Fruit fly (Drosophila melanogaster) whole organism, embryonic: ENCODE measurements around the gene wap.
A peak's percentile ranks its signal among the peaks of the same experiment; 100 is the strongest.

Experiments used
- Atf3 ChIP-seq: fragments of 200-800 bp; sonication (Bioruptor generic); optimal IDR thresholded peaks from 3 replicates; lab custom pipeline; 2016; ENCODE audit warnings: missing biosample characterization, missing genetic modification characterization
- CG10431 ChIP-seq: fragments of 200-800 bp; sonication (Bioruptor generic); optimal IDR thresholded peaks from 3 replicates; lab custom pipeline; 2018; ENCODE audit warnings: missing biosample characterization, mild to moderate bottlenecking, missing genetic modification characterization
- CG10462 ChIP-seq: fragments of 200-800 bp; sonication (Bioruptor generic); optimal IDR thresholded peaks from 2 replicates; lab custom pipeline; 2016; ENCODE audit warnings: missing biosample characterization, missing genetic modification characterization
- CG11247 ChIP-seq: fragments of 200-800 bp; sonication (Bioruptor generic); IDR thresholded peaks from 2 replicates; pipeline ENCODE4 v1.3.6; 2022; ENCODE audit warnings: missing biosample characterization, missing genetic modification characterization
- CG13296 ChIP-seq: fragments of 200-800 bp; sonication (Bioruptor generic); optimal IDR thresholded peaks from 3 replicates; lab custom pipeline; 2018; ENCODE audit warnings: missing biosample characterization, mild to moderate bottlenecking, missing genetic modification characterization
- CG13775 ChIP-seq: fragments of 200-800 bp; sonication (Bioruptor generic); optimal IDR thresholded peaks from 3 replicates; lab custom pipeline; 2017; ENCODE audit warnings: missing biosample characterization, mild to moderate bottlenecking, missing genetic modification characterization
- CG14965 ChIP-seq: fragments of 200-800 bp; sonication (Bioruptor generic); optimal IDR thresholded peaks from 2 replicates; lab custom pipeline; 2016; ENCODE audit warnings: missing biosample characterization, missing genetic modification characterization, borderline replicate concordance
- CG17568 ChIP-seq: fragments of 200-800 bp; sonication (Bioruptor generic); optimal IDR thresholded peaks from 2 replicates; lab custom pipeline; 2018; ENCODE audit warnings: missing biosample characterization, mild to moderate bottlenecking, missing genetic modification characterization, moderate library complexity
- CG17912 ChIP-seq: fragments of 200-800 bp; sonication (Bioruptor generic); optimal IDR thresholded peaks from 2 replicates; lab custom pipeline; 2018; ENCODE audit warnings: missing biosample characterization, mild to moderate bottlenecking, missing genetic modification characterization
- CG1792 ChIP-seq: fragments of 200-800 bp; sonication (Bioruptor generic); optimal IDR thresholded peaks from 2 replicates; lab custom pipeline; 2016; ENCODE audit warnings: missing biosample characterization, missing genetic modification characterization
- CG2116 ChIP-seq: fragments of 200-800 bp; sonication (Bioruptor generic); optimal IDR thresholded peaks from 3 replicates; lab custom pipeline; 2018; ENCODE audit warnings: missing biosample characterization, mild to moderate bottlenecking, missing genetic modification characterization
- CG2875 ChIP-seq: fragments of 200-800 bp; sonication (Bioruptor generic); optimal IDR thresholded peaks from 2 replicates; lab custom pipeline; 2017; ENCODE audit warnings: missing biosample characterization, mild to moderate bottlenecking, missing genetic modification characterization, missing genetic modification reagents
- CG30020 ChIP-seq: fragments of 200-800 bp; optimal IDR thresholded peaks from 2 replicates; lab custom pipeline; 2019; ENCODE audit warnings: missing biosample characterization, mild to moderate bottlenecking, missing genetic modification characterization, moderate library complexity
- CG31224 ChIP-seq: fragments of 200-800 bp; sonication (Bioruptor generic); IDR thresholded peaks from 2 replicates; pipeline ENCODE4 v1.3.6; 2022; ENCODE audit warnings: missing biosample characterization, missing genetic modification characterization
- CG6689 ChIP-seq: fragments of 200-800 bp; sonication (Bioruptor generic); IDR thresholded peaks from 2 replicates; pipeline ENCODE4 v1.3.6; 2022; ENCODE audit warnings: missing biosample characterization, missing genetic modification characterization
- CG7928 ChIP-seq: fragments of 200-800 bp; sonication (Bioruptor generic); optimal IDR thresholded peaks from 2 replicates; lab custom pipeline; 2017; ENCODE audit warnings: missing biosample characterization, mild to moderate bottlenecking, missing genetic modification characterization
- CG9932 ChIP-seq: fragments of 200-800 bp; sonication (Bioruptor generic); IDR thresholded peaks from 2 replicates; pipeline ENCODE4 v1.3.6; 2022; ENCODE audit warnings: missing biosample characterization, missing genetic modification characterization
- CoRest ChIP-seq: fragments of 200-800 bp; sonication (Bioruptor generic); optimal IDR thresholded peaks from 3 replicates; lab custom pipeline; 2018; ENCODE audit warnings: missing biosample characterization, mild to moderate bottlenecking, missing genetic modification characterization, moderate library complexity
- Dp ChIP-seq: fragments of 200-800 bp; sonication (Bioruptor generic); optimal IDR thresholded peaks from 2 replicates; lab custom pipeline; 2018; ENCODE audit warnings: missing biosample characterization, mild to moderate bottlenecking, missing genetic modification characterization, moderate library complexity
- Fer3 ChIP-seq: fragments of 200-800 bp; sonication (Bioruptor generic); optimal IDR thresholded peaks from 2 replicates; lab custom pipeline; 2018; ENCODE audit warnings: missing biosample characterization, mild to moderate bottlenecking, missing genetic modification characterization, moderate library complexity
- Hey ChIP-seq: fragments of 200-800 bp; sonication (Bioruptor generic); optimal IDR thresholded peaks from 3 replicates; lab custom pipeline; 2018; ENCODE audit warnings: missing biosample characterization, mild to moderate bottlenecking, missing genetic modification characterization
- NC2α ChIP-seq: fragments of 200-800 bp; sonication (Bioruptor generic); optimal IDR thresholded peaks from 2 replicates; lab custom pipeline; 2016; ENCODE audit warnings: missing biosample characterization, missing genetic modification characterization
- Oli ChIP-seq: fragments of 200-800 bp; sonication (Bioruptor generic); optimal IDR thresholded peaks from 2 replicates; lab custom pipeline; 2018; ENCODE audit warnings: missing biosample characterization, mild to moderate bottlenecking, missing genetic modification characterization, moderate library complexity
- Rx ChIP-seq: fragments of 200-800 bp; sonication (Bioruptor generic); IDR thresholded peaks from 2 replicates; pipeline ENCODE4 v1.3.6; 2022; ENCODE audit warnings: missing biosample characterization, missing genetic modification characterization
- Scr ChIP-seq: fragments of 200-800 bp; sonication (Bioruptor generic); IDR thresholded peaks from 2 replicates; pipeline ENCODE4 v1.3.6; 2022; ENCODE audit warnings: missing biosample characterization, missing genetic modification characterization; ENCODE audit not compliant: partially characterized antibody
- Side ChIP-seq: fragments of 200-800 bp; sonication (Bioruptor generic); optimal IDR thresholded peaks from 2 replicates; lab custom pipeline; 2016; ENCODE audit warnings: missing biosample characterization, missing genetic modification characterization
- Sry-δ ChIP-seq: fragments of 200-800 bp; sonication (Bioruptor generic); optimal IDR thresholded peaks from 2 replicates; lab custom pipeline; 2016; ENCODE audit warnings: missing biosample characterization, missing genetic modification characterization
- Vsx1 ChIP-seq: fragments of 200-800 bp; sonication (Bioruptor generic); optimal IDR thresholded peaks from 2 replicates; lab custom pipeline; 2017; ENCODE audit warnings: missing biosample characterization, mild to moderate bottlenecking, missing genetic modification characterization, missing genetic modification reagents
- amos ChIP-seq: fragments of 200-800 bp; sonication (Bioruptor generic); IDR thresholded peaks from 2 replicates; pipeline ENCODE4 v1.3.6; 2022; ENCODE audit warnings: missing biosample characterization, missing genetic modification characterization; ENCODE audit not compliant: partially characterized antibody
- ase ChIP-seq: fragments of 200-800 bp; sonication (Bioruptor generic); IDR thresholded peaks from 3 replicates; pipeline ENCODE4 v1.3.6; 2022; ENCODE audit warnings: missing biosample characterization, missing genetic modification characterization
- bbx ChIP-seq: fragments of 200-800 bp; sonication (Bioruptor generic); IDR thresholded peaks from 2 replicates; pipeline ENCODE4 v1.3.6; 2022; ENCODE audit warnings: missing biosample characterization, missing genetic modification characterization; ENCODE audit not compliant: partially characterized antibody
- fd102C ChIP-seq: fragments of 200-800 bp; sonication (Bioruptor generic); optimal IDR thresholded peaks from 2 replicates; lab custom pipeline; 2018; ENCODE audit warnings: missing biosample characterization, mild to moderate bottlenecking, missing genetic modification characterization, moderate library complexity
- gce ChIP-seq: fragments of 200-800 bp; sonication (Bioruptor generic); IDR thresholded peaks from 3 replicates; pipeline ENCODE4 v1.3.6; 2022; ENCODE audit warnings: missing biosample characterization, missing genetic modification characterization
- gfzf ChIP-seq: fragments of 200-800 bp; sonication (Bioruptor generic); optimal IDR thresholded peaks from 2 replicates; lab custom pipeline; 2016; ENCODE audit warnings: missing biosample characterization, mild to moderate bottlenecking, missing genetic modification characterization, moderate library complexity
- gsb-n ChIP-seq: fragments of 200-800 bp; sonication (Bioruptor generic); optimal IDR thresholded peaks from 3 replicates; lab custom pipeline; 2018; ENCODE audit warnings: missing biosample characterization, mild to moderate bottlenecking, missing genetic modification characterization
- inv ChIP-seq: fragments of 200-800 bp; sonication (Bioruptor generic); IDR thresholded peaks from 2 replicates; pipeline ENCODE4 v1.3.6; 2022; ENCODE audit warnings: missing biosample characterization, missing genetic modification characterization; ENCODE audit not compliant: partially characterized antibody
- jing ChIP-seq: fragments of 200-800 bp; sonication (Bioruptor generic); optimal IDR thresholded peaks from 2 replicates; lab custom pipeline; 2018; ENCODE audit warnings: missing biosample characterization, mild to moderate bottlenecking, missing genetic modification characterization
- kni ChIP-seq: fragments of 200-800 bp; sonication (Bioruptor generic); optimal IDR thresholded peaks from 3 replicates; lab custom pipeline; 2017; ENCODE audit warnings: mild to moderate bottlenecking, missing biosample characterization, missing genetic modification reagents, missing genetic modification characterization
- knrl ChIP-seq: fragments of 200-800 bp; sonication (Bioruptor generic); IDR thresholded peaks from 3 replicates; pipeline ENCODE4 v1.3.6; 2022; ENCODE audit warnings: missing biosample characterization, missing genetic modification characterization; ENCODE audit not compliant: partially characterized antibody
- lola ChIP-seq, 3 experiments: fragments of >200 bp in 2 of 3; fragments of 200-800 bp in 1 of 3; sonication (Bioruptor generic) in 1 of 3; optimal IDR thresholded peaks; 2 replicates each; lab custom pipeline; 2017 to 2019; ENCODE audit warnings: missing biosample characterization in 3 of 3, missing genetic modification characterization in 3 of 3, mild to moderate bottlenecking in 1 of 3, moderate library complexity in 1 of 3
- phol ChIP-seq: fragments of 200-800 bp; sonication (Bioruptor generic); optimal IDR thresholded peaks from 3 replicates; lab custom pipeline; 2018; ENCODE audit warnings: missing biosample characterization, mild to moderate bottlenecking, missing genetic modification characterization, moderate library complexity
- pzg ChIP-seq: fragments of 200-800 bp; sonication (Bioruptor generic); optimal IDR thresholded peaks from 3 replicates; lab custom pipeline; 2018; ENCODE audit warnings: missing biosample characterization, mild to moderate bottlenecking, missing genetic modification characterization, moderate library complexity
- repo ChIP-seq: fragments of 200-800 bp; sonication (Bioruptor generic); optimal IDR thresholded peaks from 2 replicates; lab custom pipeline; 2016; ENCODE audit warnings: missing biosample characterization, missing genetic modification characterization
- sd ChIP-seq: fragments of 200-800 bp; sonication (Bioruptor generic); optimal IDR thresholded peaks from 3 replicates; lab custom pipeline; 2018; ENCODE audit warnings: missing biosample characterization, mild to moderate bottlenecking, missing genetic modification characterization, moderate library complexity
- slou ChIP-seq: fragments of 200-800 bp; sonication (Bioruptor generic); optimal IDR thresholded peaks from 3 replicates; lab custom pipeline; 2016; ENCODE audit warnings: missing biosample characterization, missing genetic modification characterization
- tx ChIP-seq: fragments of 200-800 bp; sonication (Bioruptor generic); optimal IDR thresholded peaks from 2 replicates; lab custom pipeline; 2016; ENCODE audit warnings: missing biosample characterization, missing genetic modification characterization
- unc-4 ChIP-seq: fragments of 200-800 bp; sonication (Bioruptor generic); IDR thresholded peaks from 2 replicates; pipeline ENCODE4 v1.3.6; 2022; ENCODE audit warnings: missing biosample characterization, missing genetic modification characterization; ENCODE audit not compliant: partially characterized antibody
- vfl ChIP-seq: fragments of 200-800 bp; sonication (Bioruptor generic); optimal IDR thresholded peaks from 2 replicates; lab custom pipeline; 2016; ENCODE audit warnings: missing biosample characterization, missing genetic modification characterization

wap gene

DNA sequence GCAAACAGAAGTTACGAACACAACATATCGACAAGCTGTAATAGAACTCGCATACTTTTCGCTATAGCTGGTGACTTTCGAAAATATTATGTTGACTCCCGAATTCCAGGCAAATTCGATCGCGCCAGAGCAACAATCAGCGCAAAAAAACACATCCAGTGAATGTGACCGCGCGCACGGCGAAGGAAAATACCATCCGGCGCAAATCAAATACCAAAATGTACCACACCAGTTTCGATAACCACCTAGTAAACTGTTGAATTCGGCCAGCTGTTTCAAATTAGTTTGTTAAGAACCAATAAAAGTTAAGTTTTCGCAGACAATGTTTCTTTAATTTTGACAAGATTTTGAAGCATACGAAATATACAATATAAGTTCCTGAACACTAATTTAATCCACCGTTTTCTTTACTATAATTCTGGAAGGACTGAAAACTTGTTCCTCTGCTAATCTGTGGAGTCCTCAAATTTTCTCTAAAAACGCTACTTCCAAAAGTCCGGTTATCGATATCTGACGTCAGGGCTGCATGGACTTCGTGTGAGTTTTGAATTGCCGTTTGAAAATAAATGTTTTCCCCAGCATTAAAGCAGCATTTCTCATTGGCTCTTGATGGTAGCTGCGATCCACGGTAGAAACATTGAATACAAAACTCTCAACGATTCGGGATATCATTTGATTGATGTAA is 26.8 kb upstream of the wap start, which contains the start of the genes Cp110 and CG12576 (continued):
- no peak for TF ChIP-seq knrl (GFP tag; lab: Robert Waterston, UW)
- no peak for TF ChIP-seq fd102C (GFP tag; lab: Kevin White, UChicago)
- peak; percentile 6 for TF ChIP-seq phol (tag; lab: Kevin White, UChicago)
- TF ChIP-seq Dp (GFP tag; lab: Kevin White, UChicago), result peak; percentile 68
- no peak for TF ChIP-seq inv (GFP tag; lab: Robert Waterston, UW)
- TF ChIP-seq Sry-δ (GFP tag; lab: Kevin White, UChicago), result peak; percentile 70
- TF ChIP-seq CG9932 (GFP tag; lab: Robert Waterston, UW), result no peak
- no peak for TF ChIP-seq ase
- no peak for TF ChIP-seq gce (GFP tag; lab: Robert Waterston, UW)
- no peak for TF ChIP-seq CG6689 (GFP tag; lab: Robert Waterston, UW)
- TF ChIP-seq CoRest, result peak; percentile 3
- no peak for TF ChIP-seq CG10462 (GFP tag; lab: Kevin White, UChicago)
- no peak for TF ChIP-seq repo (GFP tag; lab: Kevin White, UChicago)
- TF ChIP-seq jing (GFP tag; lab: Kevin White, UChicago), result no peak
- TF ChIP-seq Side, result no peak
- TF ChIP-seq CG7928 (GFP tag; lab: Kevin White, UChicago), result peak; percentile 79
- TF ChIP-seq gfzf (GFP tag; lab: Kevin White, UChicago), result peak; percentile 73
- peak; percentile 37; the same call in 1 of the 2 replicates for TF ChIP-seq Scr (GFP tag; lab: Robert Waterston, UW)
- no peak for TF ChIP-seq CG14965 (GFP tag; lab: Kevin White, UChicago)
- TF ChIP-seq CG2875 (GFP tag; lab: Kevin White, UChicago), result no peak
- TF ChIP-seq unc-4 (GFP tag; lab: Robert Waterston, UW), result 0 out of 2 replicates have a peak, but pooled peaks have one; percentile 14
- TF ChIP-seq sd (tag; lab: Kevin White, UChicago), result peak; percentile 45
- TF ChIP-seq NC2α (GFP tag; lab: Kevin White, UChicago), result no peak
- peak; percentile 30 for TF ChIP-seq CG30020 (tag; lab: Kevin White, UChicago)
- peak; percentile 33; the same call in 1 of the 2 replicates for TF ChIP-seq amos (GFP tag; lab: Robert Waterston, UW)
- TF ChIP-seq Atf3 (GFP tag; lab: Kevin White, UChicago), result no peak
- TF ChIP-seq Hey (tag; lab: Kevin White, UChicago), result no peak
- TF ChIP-seq lola (GFP tag; optimal IDR thresholded peaks at IDR 0.05; lab: Kevin White, UChicago), result no peak
- TF ChIP-seq CG11247 (GFP tag; lab: Robert Waterston, UW), result no peak
- TF ChIP-seq pzg (GFP tag; lab: Kevin White, UChicago), result peak; percentile 57
- TF ChIP-seq tx, result no peak
- TF ChIP-seq CG31224 (GFP tag; lab: Robert Waterston, UW), result no peak
- no peak for TF ChIP-seq Oli (tag; lab: Kevin White, UChicago)
- TF ChIP-seq Fer3 (tag; lab: Kevin White, UChicago), result no peak
- TF ChIP-seq kni (GFP tag; lab: Kevin White, UChicago), result no peak
- TF ChIP-seq vfl (GFP tag; lab: Kevin White, UChicago), result no peak
- peak; percentile 93 for TF ChIP-seq CG2116 (GFP tag; lab: Kevin White, UChicago)
- TF ChIP-seq CG1792 (GFP tag; lab: Kevin White, UChicago), result no peak
- no peak for TF ChIP-seq slou
- TF ChIP-seq CG17912 (GFP tag; lab: Kevin White, UChicago), result no peak
- TF ChIP-seq CG10431 (GFP tag; lab: Kevin White, UChicago), result no peak
- TF ChIP-seq CG13296, result no peak
- TF ChIP-seq Rx (GFP tag; lab: Robert Waterston, UW), result no peak
- TF ChIP-seq CG13775, result no peak
- TF ChIP-seq Vsx1 (GFP tag; lab: Kevin White, UChicago), result no peak
- TF ChIP-seq gsb-n (tag; lab: Kevin White, UChicago), result no peak
- no peak for TF ChIP-seq bbx (GFP tag; lab: Robert Waterston, UW)
- TF ChIP-seq CG17568 (GFP tag; lab: Kevin White, UChicago), result no peak
